Fruit fly (Drosophila melanogaster) whole organism, embryonic: ENCODE measurements around the gene Hr78.

ENCODE experiments used
- Aef1 ChIP-seq: fragments of 200-800 bp; sonication (Bioruptor generic); IDR thresholded peaks from 3 replicates; pipeline ENCODE4 v1.3.6; 2022; ENCODE audit warnings: missing biosample characterization, missing genetic modification characterization
- Atf6 ChIP-seq: fragments of 200-800 bp; sonication (Bioruptor generic); IDR thresholded peaks from 2 replicates; pipeline ENCODE4 v1.3.6; 2022; ENCODE audit warnings: missing biosample characterization, missing genetic modification characterization
- B-H2 ChIP-seq: fragments of 200-800 bp; sonication (Bioruptor generic); optimal IDR thresholded peaks from 2 replicates; lab custom pipeline; 2018; ENCODE audit warnings: missing biosample characterization, mild to moderate bottlenecking, missing genetic modification characterization
- Bgb ChIP-seq: fragments of 200-800 bp; sonication (Bioruptor generic); IDR thresholded peaks from 2 replicates; pipeline ENCODE4 v1.3.6; 2022; ENCODE audit warnings: missing biosample characterization, missing genetic modification characterization; ENCODE audit not compliant: partially characterized antibody
- BtbVII ChIP-seq: fragments of 200-800 bp; sonication (Bioruptor generic); optimal IDR thresholded peaks from 3 replicates; lab custom pipeline; 2017; ENCODE audit warnings: missing biosample characterization, mild to moderate bottlenecking, missing genetic modification characterization
- CG10267 ChIP-seq: fragments of 200-800 bp; sonication (Bioruptor generic); optimal IDR thresholded peaks from 2 replicates; lab custom pipeline; 2018; ENCODE audit warnings: missing biosample characterization, mild to moderate bottlenecking, missing genetic modification characterization, moderate library complexity
- CG11696 ChIP-seq: fragments of 200-800 bp; sonication (Bioruptor generic); IDR thresholded peaks from 2 replicates; pipeline ENCODE4 v1.3.6; 2022; ENCODE audit warnings: missing biosample characterization, missing genetic modification characterization
- CG1233 ChIP-seq: fragments of 200-800 bp; sonication (Bioruptor generic); optimal IDR thresholded peaks from 4 replicates; lab custom pipeline; 2018; ENCODE audit warnings: missing biosample characterization, mild to moderate bottlenecking, missing genetic modification characterization
- CG12391 ChIP-seq: fragments of 200-800 bp; sonication (Bioruptor generic); optimal IDR thresholded peaks from 3 replicates; lab custom pipeline; 2018; ENCODE audit warnings: missing biosample characterization, mild to moderate bottlenecking, missing genetic modification characterization, moderate library complexity
- CG14965 ChIP-seq: fragments of 200-800 bp; sonication (Bioruptor generic); optimal IDR thresholded peaks from 2 replicates; lab custom pipeline; 2016; ENCODE audit warnings: missing biosample characterization, missing genetic modification characterization, borderline replicate concordance
- CG1529 ChIP-seq: fragments of 200-800 bp; sonication (Bioruptor generic); optimal IDR thresholded peaks from 3 replicates; lab custom pipeline; 2018; ENCODE audit warnings: missing biosample characterization, missing genetic modification characterization
- CG15514 ChIP-seq: fragments of 200-800 bp; sonication (Bioruptor generic); optimal IDR thresholded peaks from 3 replicates; lab custom pipeline; 2017; ENCODE audit warnings: missing biosample characterization, missing genetic modification characterization, mild to moderate bottlenecking, moderate library complexity, missing genetic modification reagents
- CG17385 ChIP-seq: fragments of 200-800 bp; sonication (Bioruptor generic); optimal IDR thresholded peaks from 3 replicates; lab custom pipeline; 2018; ENCODE audit warnings: missing biosample characterization, mild to moderate bottlenecking, missing genetic modification characterization
- CG30020 ChIP-seq: fragments of 200-800 bp; optimal IDR thresholded peaks from 2 replicates; lab custom pipeline; 2019; ENCODE audit warnings: missing biosample characterization, mild to moderate bottlenecking, missing genetic modification characterization, moderate library complexity
- CG31365 ChIP-seq: fragments of 200-800 bp; sonication (Bioruptor generic); optimal IDR thresholded peaks from 2 replicates; lab custom pipeline; 2018; ENCODE audit warnings: missing biosample characterization, mild to moderate bottlenecking, missing genetic modification characterization
- CG4730 ChIP-seq: fragments of 200-800 bp; sonication (Bioruptor generic); IDR thresholded peaks from 2 replicates; pipeline ENCODE4 v1.3.6; 2022; ENCODE audit warnings: missing biosample characterization, missing genetic modification characterization
- CG6254 ChIP-seq: fragments of 200-800 bp; sonication (Bioruptor generic); optimal IDR thresholded peaks from 3 replicates; lab custom pipeline; 2017; ENCODE audit warnings: mild to moderate bottlenecking, missing biosample characterization, missing genetic modification reagents, missing genetic modification characterization
- CG6854 ChIP-seq: fragments of 200-800 bp; sonication (Bioruptor generic); optimal IDR thresholded peaks from 3 replicates; lab custom pipeline; 2017; ENCODE audit warnings: missing biosample characterization, mild to moderate bottlenecking, missing genetic modification characterization
- CG8089 ChIP-seq: fragments of 200-800 bp; sonication (Bioruptor generic); optimal IDR thresholded peaks from 3 replicates; lab custom pipeline; 2016; ENCODE audit warnings: missing biosample characterization, missing genetic modification characterization
- CG8281 ChIP-seq: fragments of 200-800 bp; sonication (Bioruptor generic); optimal IDR thresholded peaks from 2 replicates; lab custom pipeline; 2018; ENCODE audit warnings: missing biosample characterization, mild to moderate bottlenecking, missing genetic modification characterization, moderate library complexity
- E2f2 ChIP-seq: fragments of 200-800 bp; sonication (Bioruptor generic); IDR thresholded peaks from 2 replicates; pipeline ENCODE4 v1.3.6; 2022; ENCODE audit warnings: missing biosample characterization, missing genetic modification characterization
- HLH3B ChIP-seq: fragments of 200-800 bp; sonication (Bioruptor generic); IDR thresholded peaks from 2 replicates; pipeline ENCODE4 v1.3.6; 2022; ENCODE audit warnings: missing biosample characterization, missing genetic modification characterization
- Hmx ChIP-seq: fragments of 200-800 bp; sonication (Bioruptor generic); optimal IDR thresholded peaks from 2 replicates; lab custom pipeline; 2016; ENCODE audit warnings: missing biosample characterization, missing genetic modification characterization
- Hr51 ChIP-seq, 2 experiments: fragments of 200-800 bp; sonication (Bioruptor generic); optimal IDR thresholded peaks; 2 replicates in 1 of 2; 3 replicates in 1 of 2; lab custom pipeline; 2016 to 2018; ENCODE audit warnings: missing biosample characterization in 2 of 2, missing genetic modification characterization in 2 of 2, mild to moderate bottlenecking in 1 of 2, moderate library complexity in 1 of 2
- Jarid2 ChIP-seq: fragments of 200-800 bp; sonication (Bioruptor generic); optimal IDR thresholded peaks from 3 replicates; lab custom pipeline; 2017; ENCODE audit warnings: mild to moderate bottlenecking, missing biosample characterization, missing genetic modification reagents, missing genetic modification characterization
- Med ChIP-seq: fragments of 200-800 bp; sonication (Bioruptor generic); peaks from one replicate; lab custom pipeline; 2016; ENCODE audit warnings: missing biosample characterization, missing genetic modification characterization, mild to moderate bottlenecking, inconsistent platforms, moderate library complexity
- NFAT ChIP-seq: fragments of 200-800 bp; sonication (Bioruptor generic); IDR thresholded peaks from 2 replicates; pipeline ENCODE4 v1.3.6; 2022; ENCODE audit warnings: missing biosample characterization, missing genetic modification characterization
- NK7.1 ChIP-seq: fragments of 200-800 bp; sonication (Bioruptor generic); optimal IDR thresholded peaks from 3 replicates; lab custom pipeline; 2016; ENCODE audit warnings: missing biosample characterization, missing genetic modification characterization
- YL-1 ChIP-seq: fragments of 200-800 bp; sonication (Bioruptor generic); optimal IDR thresholded peaks from 3 replicates; lab custom pipeline; 2017; ENCODE audit warnings: missing biosample characterization, mild to moderate bottlenecking, missing genetic modification characterization
- aop ChIP-seq: fragments of 200-800 bp; sonication (Bioruptor generic); IDR thresholded peaks from 2 replicates; pipeline ENCODE4 v1.3.6; 2022; ENCODE audit warnings: missing biosample characterization, missing genetic modification characterization
- br ChIP-seq: fragments of >200 bp; optimal IDR thresholded peaks from 2 replicates; lab custom pipeline; 2017
- cad ChIP-seq: fragments of >200 bp; optimal IDR thresholded peaks from 2 replicates; lab custom pipeline; 2017; ENCODE audit warnings: missing biosample characterization, missing genetic modification characterization
- chn ChIP-seq: fragments of 200-800 bp; sonication (Bioruptor generic); optimal IDR thresholded peaks from 2 replicates; lab custom pipeline; 2016; ENCODE audit warnings: missing biosample characterization, missing genetic modification characterization
- da ChIP-seq: fragments of 200-800 bp; sonication (Bioruptor generic); optimal IDR thresholded peaks from 2 replicates; lab custom pipeline; 2016; ENCODE audit warnings: missing biosample characterization, missing genetic modification characterization
- dimm ChIP-seq: fragments of 200-800 bp; sonication (Bioruptor generic); IDR thresholded peaks from 2 replicates; pipeline ENCODE4 v1.3.6; 2022; ENCODE audit warnings: missing biosample characterization, missing genetic modification characterization
- esg ChIP-seq: fragments of 200-800 bp; sonication (Bioruptor generic); conservative IDR thresholded peaks from 2 replicates; pipeline ENCODE4 v1.3.6; 2022; ENCODE audit warnings: missing biosample characterization, missing genetic modification characterization
- ftz-f1 ChIP-seq: fragments of 200-800 bp; sonication (Bioruptor generic); optimal IDR thresholded peaks from 2 replicates; lab custom pipeline; 2016; ENCODE audit warnings: missing biosample characterization, missing genetic modification characterization
- fu2 ChIP-seq: fragments of 200-800 bp; sonication (Bioruptor generic); optimal IDR thresholded peaks from 2 replicates; lab custom pipeline; 2016; ENCODE audit warnings: missing biosample characterization, missing genetic modification characterization
- gce ChIP-seq: fragments of 200-800 bp; sonication (Bioruptor generic); IDR thresholded peaks from 3 replicates; pipeline ENCODE4 v1.3.6; 2022; ENCODE audit warnings: missing biosample characterization, missing genetic modification characterization
- nau ChIP-seq: fragments of 200-800 bp; sonication (Bioruptor generic); optimal IDR thresholded peaks from 3 replicates; lab custom pipeline; 2017; ENCODE audit warnings: missing biosample characterization, mild to moderate bottlenecking, missing genetic modification characterization, missing genetic modification reagents
- peb ChIP-seq: fragments of 200-800 bp; sonication (Bioruptor generic); IDR thresholded peaks from 2 replicates; pipeline ENCODE4 v1.3.6; 2022; ENCODE audit warnings: missing biosample characterization, missing genetic modification characterization
- seq ChIP-seq: fragments of 200-800 bp; sonication (Bioruptor generic); IDR thresholded peaks from 2 replicates; pipeline ENCODE4 v1.3.6; 2022; ENCODE audit warnings: missing biosample characterization, missing genetic modification characterization
- sqz ChIP-seq: fragments of 200-800 bp; sonication (Bioruptor generic); optimal IDR thresholded peaks from 3 replicates; lab custom pipeline; 2018; ENCODE audit warnings: missing biosample characterization, mild to moderate bottlenecking, missing genetic modification characterization
- ssp ChIP-seq: fragments of 200-800 bp; sonication (Bioruptor generic); IDR thresholded peaks from 2 replicates; pipeline ENCODE4 v1.3.6; 2022; ENCODE audit warnings: missing biosample characterization, missing genetic modification characterization
- stc ChIP-seq: fragments of 200-800 bp; sonication (Bioruptor generic); IDR thresholded peaks from 2 replicates; pipeline ENCODE4 v1.3.6; 2022; ENCODE audit warnings: missing biosample characterization, missing genetic modification characterization
- wor ChIP-seq: fragments of 200-800 bp; sonication (Bioruptor generic); IDR thresholded peaks from 2 replicates; pipeline ENCODE4 v1.3.6; 2022; ENCODE audit warnings: missing biosample characterization, missing genetic modification characterization
- yki ChIP-seq: fragments of >200 bp; optimal IDR thresholded peaks from 3 replicates; lab custom pipeline; 2018

The Hr78 gene

dm6 chr3L:21539245-21540196, 42.2 kb upstream of the Hr78 start, which contains the start of the genes COX8 and VhaM9.7-b (continued):
- TF ChIP-seq BtbVII (GFP tag; lab: Kevin White, UChicago) (no peak), esg (peak; percentile 64), CG6854 (no peak), CG4730 (GFP tag; lab: Robert Waterston, UW) (0 out of 2 replicates have a peak, but pooled peaks have one; percentile 67), da (GFP tag; lab: Kevin White, UChicago) (no peak), ssp (GFP tag; lab: Robert Waterston, UW) (peak; percentile 45), Hr51 (GFP tag; optimal IDR thresholded peaks at IDR 0.05; lab: Kevin White, UChicago) (peak in 1 of 2 experiments; percentile 30)
- TF ChIP-seq, all 482 proteins: peak for 222

dm6 chr3L:21538893-21539244, 41.6 kb upstream of the Hr78 start:
- TF ChIP-seq CG8281 (tag; lab: Kevin White, UChicago) (peak; percentile 90), CG31365 (tag; lab: Kevin White, UChicago) (no peak)
- TF ChIP-seq, all 482 proteins: peak for 1

DNA sequence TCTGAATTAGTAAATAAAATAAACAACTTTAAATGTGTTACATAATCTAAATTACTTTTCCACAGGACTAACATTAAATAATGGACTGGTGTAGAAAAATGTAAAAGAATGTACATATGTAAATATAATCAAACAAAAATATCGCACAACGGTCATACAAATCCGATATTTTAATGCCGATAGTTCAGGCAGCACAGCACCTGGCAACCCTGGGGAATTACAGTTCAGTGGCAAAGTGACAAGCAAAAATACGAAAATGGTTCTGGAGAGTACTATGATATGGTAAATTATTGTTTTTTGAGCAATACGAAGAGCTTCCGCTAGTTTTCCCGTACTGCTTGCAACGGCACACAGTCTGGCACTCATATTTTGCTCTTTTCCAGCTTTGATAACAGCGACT, 39.6 kb upstream of the Hr78 start, which contains the start of gene Rpn10:
Gene Rpn10, plus strand, starts transcription at position 144 of the 400 bp plus-strand sequence.
- TF ChIP-seq CG14965 = no peak
- no peak for TF ChIP-seq CG1233 (GFP tag; lab: Kevin White, UChicago)
- TF ChIP-seq Bgb (GFP tag; lab: Robert Waterston, UW) = peak; percentile 99
- no peak for TF ChIP-seq Jarid2
- TF ChIP-seq NK7.1 = no peak
- peak; percentile 58 for TF ChIP-seq CG10267 (tag; lab: Kevin White, UChicago)
- TF ChIP-seq CG12391 (tag; lab: Kevin White, UChicago) = peak; percentile 57
- no peak for TF ChIP-seq nau (GFP tag; lab: Kevin White, UChicago)
- no peak for TF ChIP-seq Atf6 (GFP tag; lab: Robert Waterston, UW)
- no peak for TF ChIP-seq dimm (GFP tag; lab: Robert Waterston, UW)
- TF ChIP-seq B-H2 (GFP tag; lab: Kevin White, UChicago) = peak; percentile 46
- no peak for TF ChIP-seq peb (GFP tag; lab: Robert Waterston, UW)
- peak; percentile 85 for TF ChIP-seq Med (GFP tag; lab: Kevin White, UChicago)
- peak; percentile 40 for TF ChIP-seq chn (GFP tag; lab: Kevin White, UChicago)
- TF ChIP-seq stc (GFP tag; lab: Robert Waterston, UW) = no peak
- no peak for TF ChIP-seq yki (lab: Kevin White, UChicago)
- TF ChIP-seq br = no peak
- TF ChIP-seq NFAT = no peak
- no peak for TF ChIP-seq cad
- no peak; the same call in 2 of the 3 replicates for TF ChIP-seq gce (GFP tag; lab: Robert Waterston, UW)
- TF ChIP-seq CG6254 = peak; percentile 8
- peak; percentile 71 for TF ChIP-seq YL-1 (GFP tag; lab: Kevin White, UChicago)
- TF ChIP-seq sqz (GFP tag; lab: Kevin White, UChicago) = no peak
- no peak for TF ChIP-seq CG11696 (GFP tag; lab: Robert Waterston, UW)
- no peak for TF ChIP-seq fu2 (GFP tag; lab: Kevin White, UChicago)
- TF ChIP-seq E2f2 (GFP tag; lab: Robert Waterston, UW) = peak; percentile 58
- no peak for TF ChIP-seq HLH3B (GFP tag; lab: Robert Waterston, UW)
- TF ChIP-seq seq = no peak
- no peak for TF ChIP-seq CG8089 (GFP tag; lab: Kevin White, UChicago)
- TF ChIP-seq wor = no peak
- TF ChIP-seq CG17385 = no peak
- no peak for TF ChIP-seq Aef1 (GFP tag; lab: Robert Waterston, UW)
- peak; percentile 85 for TF ChIP-seq CG30020
- no peak for TF ChIP-seq CG1529
- TF ChIP-seq aop (GFP tag; lab: Robert Waterston, UW) = no peak
- peak; percentile 80 for TF ChIP-seq CG15514 (GFP tag; lab: Kevin White, UChicago)
- no peak for TF ChIP-seq Hmx (GFP tag; lab: Kevin White, UChicago)
- no peak for TF ChIP-seq ftz-f1 (GFP tag; lab: Kevin White, UChicago)
- no peak for TF ChIP-seq CG6854
